Fruit fly (Drosophila melanogaster) whole organism, prepupa: ENCODE data around the gene rno.

Experiments
- CG11762 ChIP-seq: fragments of 200-800 bp; sonication (Bioruptor generic); optimal IDR thresholded peaks from 3 replicates; lab custom pipeline; 2016; ENCODE audit warnings: missing biosample characterization, missing genetic modification characterization; ENCODE audit not compliant: insufficient read depth
- CG8319 ChIP-seq: fragments of 200-800 bp; sonication (Bioruptor generic); optimal IDR thresholded peaks from 3 replicates; lab custom pipeline; 2016; ENCODE audit warnings: missing biosample characterization, missing genetic modification characterization
- Hr38 ChIP-seq: sonication (Bioruptor generic); optimal IDR thresholded peaks from 2 replicates; lab custom pipeline; 2016; ENCODE audit warnings: missing biosample characterization, missing genetic modification characterization
- Hr39 ChIP-seq: fragments of 200-800 bp; sonication (Bioruptor generic); optimal IDR thresholded peaks from 2 replicates; lab custom pipeline; 2016; ENCODE audit warnings: missing biosample characterization, missing genetic modification characterization
- Sox15 ChIP-seq: fragments of 200-800 bp; sonication (Bioruptor generic); optimal IDR thresholded peaks from 3 replicates; lab custom pipeline; 2016; ENCODE audit warnings: missing biosample characterization, missing genetic modification characterization
- acj6 ChIP-seq: fragments of 200-800 bp; sonication (Bioruptor generic); optimal IDR thresholded peaks from 3 replicates; lab custom pipeline; 2016; ENCODE audit warnings: missing biosample characterization, missing genetic modification characterization
- cyc ChIP-seq: fragments of 200-800 bp; sonication (Bioruptor generic); optimal IDR thresholded peaks from 3 replicates; lab custom pipeline; 2016; ENCODE audit warnings: missing biosample characterization, missing genetic modification characterization
- esn ChIP-seq: fragments of 200-800 bp; sonication (Bioruptor generic); optimal IDR thresholded peaks from 2 replicates; lab custom pipeline; 2016; ENCODE audit warnings: missing biosample characterization, mild to moderate bottlenecking, missing genetic modification characterization, moderate library complexity
- pdm3 ChIP-seq: fragments of 200-800 bp; sonication (Bioruptor generic); optimal IDR thresholded peaks from 3 replicates; lab custom pipeline; 2016; ENCODE audit warnings: missing biosample characterization, missing genetic modification characterization
- spab ChIP-seq: fragments of 200-800 bp; sonication (Bioruptor generic); optimal IDR thresholded peaks from 2 replicates; lab custom pipeline; 2017; ENCODE audit warnings: missing biosample characterization, mild to moderate bottlenecking, missing genetic modification characterization, missing genetic modification reagents
- ss ChIP-seq, 2 experiments: fragments of 200-800 bp; sonication (Bioruptor generic); optimal IDR thresholded peaks; 2 replicates in 1 of 2; 3 replicates in 1 of 2; lab custom pipeline; 2017 to 2018; ENCODE audit warnings: mild to moderate bottlenecking in 2 of 2, missing biosample characterization in 2 of 2, missing genetic modification characterization in 2 of 2, moderate library complexity in 1 of 2
- svp ChIP-seq: fragments of 200-800 bp; sonication (Bioruptor generic); peaks from one replicate; lab custom pipeline; 2016; ENCODE audit warnings: missing biosample characterization, missing genetic modification characterization

The rno gene

DNA sequence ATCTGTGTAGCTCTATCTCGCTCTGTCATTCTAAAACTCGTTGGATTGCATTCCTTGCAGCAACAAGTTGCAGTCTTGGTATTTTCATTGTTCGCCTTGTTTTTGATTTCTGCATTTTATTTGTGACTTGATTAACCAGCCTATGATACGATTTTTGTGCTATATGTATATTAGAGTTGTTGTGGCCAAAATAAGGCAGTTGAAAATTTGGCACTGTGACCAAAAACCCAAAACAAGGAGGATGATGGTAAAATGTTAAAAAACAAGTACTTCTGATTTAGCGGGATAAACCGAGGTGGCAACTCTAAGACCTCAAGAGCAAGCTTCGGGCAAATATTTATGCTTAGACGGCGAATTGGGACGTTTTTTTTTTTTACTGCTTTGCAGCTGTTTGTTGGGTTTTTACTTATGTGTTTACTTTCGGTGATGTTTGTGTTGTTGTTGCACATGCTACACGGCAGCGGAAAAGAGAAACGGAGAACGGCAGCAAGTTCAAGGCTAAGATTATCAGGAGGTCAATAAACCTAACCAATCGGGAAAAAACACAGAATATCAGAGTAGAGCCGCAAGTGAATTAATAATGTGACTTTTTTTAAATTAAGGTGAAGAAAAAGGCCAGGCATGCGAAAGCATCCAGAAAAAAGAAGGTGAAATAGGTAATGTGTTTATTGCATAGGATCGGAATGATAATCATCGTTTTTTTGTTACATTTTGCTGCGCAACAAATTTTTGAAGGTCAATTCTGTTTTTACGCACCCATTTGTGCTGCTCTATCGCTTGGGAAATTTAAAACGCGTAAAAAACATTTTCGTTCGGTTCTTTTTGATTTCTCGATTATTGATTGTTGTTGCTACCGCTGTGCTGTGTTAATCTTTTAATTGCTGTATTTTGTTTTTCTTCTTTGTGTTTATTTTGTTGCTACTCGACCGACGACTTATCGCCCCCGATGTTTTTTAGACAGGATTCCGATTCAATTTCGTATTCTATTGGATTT lies 59.7 kb downstream of the rno start (continued):
- TF ChIP-seq Hr38, result no peak
- TF ChIP-seq acj6 (GFP tag; lab: Kevin White, UChicago), result no peak
- no peak for TF ChIP-seq Sox15 (GFP tag; lab: Kevin White, UChicago)
- TF ChIP-seq cyc, result peak; percentile 15
- TF ChIP-seq CG11762 (GFP tag; lab: Kevin White, UChicago), result no peak
- TF ChIP-seq esn (GFP tag; lab: Kevin White, UChicago), result peak; percentile 55
- peak; percentile 36 for TF ChIP-seq Hr39 (GFP tag; lab: Kevin White, UChicago)
- TF ChIP-seq pdm3 (GFP tag; lab: Kevin White, UChicago), result no peak
- TF ChIP-seq svp (GFP tag; lab: Kevin White, UChicago), result peak; percentile 88
- TF ChIP-seq spab (GFP tag; lab: Kevin White, UChicago), result no peak

DNA sequence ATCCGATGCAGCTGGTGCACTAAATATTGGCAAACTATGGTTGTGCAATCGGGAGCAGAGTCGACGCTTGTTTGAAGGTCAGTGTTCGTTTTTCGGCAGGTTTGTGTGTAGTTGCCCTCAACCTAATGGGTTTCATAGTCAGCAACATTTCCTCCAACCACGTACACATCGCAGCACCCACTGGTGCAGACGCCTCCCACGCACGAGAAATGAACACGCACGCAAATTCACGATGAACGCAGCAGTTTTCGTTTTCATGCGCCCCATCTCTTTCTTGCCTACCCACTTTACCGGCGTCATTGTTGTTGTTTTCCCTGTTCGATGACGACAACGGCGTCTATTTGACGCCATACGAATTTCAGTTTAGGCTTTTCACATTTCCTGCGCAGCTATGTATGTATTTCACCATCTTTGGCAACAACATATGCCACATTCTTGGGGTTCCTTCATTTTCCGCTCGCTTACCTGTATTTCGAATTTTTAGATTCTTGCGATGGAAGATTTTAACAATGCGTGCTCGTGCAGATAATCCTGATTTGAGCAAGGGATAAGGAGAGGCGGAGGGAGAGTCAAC lies 61.9 kb downstream of the rno start:
- TF ChIP-seq ss (GFP tag; optimal IDR thresholded peaks at IDR 0.05; lab: Kevin White, UChicago), result peak in 1 of 2 experiments; percentile 38
- no peak for TF ChIP-seq CG8319 (GFP tag; lab: Kevin White, UChicago)
- TF ChIP-seq Sox15 (GFP tag; lab: Kevin White, UChicago), result no peak
- peak; percentile 52 for TF ChIP-seq svp (GFP tag; lab: Kevin White, UChicago)
- TF ChIP-seq, all 60 proteins: peak for 2
